Worm (Caenorhabditis elegans) whole organism, dauer: Measurements from ENCODE around the gene srx-98.

Source experiments
- unc-62 ChIP-seq: sonication (generic microtip); optimal IDR thresholded peaks from 2 replicates; lab custom pipeline; 2017; ENCODE audit warnings: missing biosample characterization, missing genetic modification reagents, missing genetic modification characterization

srx-98 gene

DNA sequence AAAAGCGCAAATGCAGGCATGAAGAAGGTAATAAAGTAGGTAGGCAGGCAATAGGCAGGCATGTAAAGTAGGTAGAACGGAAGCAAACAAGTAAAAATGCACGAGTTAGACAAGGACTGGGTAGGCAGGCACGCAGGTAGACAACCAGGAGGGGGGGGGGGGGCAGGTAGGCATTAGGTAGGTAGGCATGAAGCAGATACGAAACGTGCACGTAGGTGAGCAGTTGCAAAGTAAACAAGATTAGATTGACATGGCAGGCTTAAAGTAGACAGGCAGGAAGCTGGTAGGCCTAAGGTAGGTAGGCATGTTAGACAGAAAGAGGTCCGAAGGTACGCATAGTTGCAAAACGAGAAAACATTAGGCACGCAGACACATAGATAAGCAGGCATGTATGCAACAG lies 8.1 kb upstream of the srx-98 start:
- TF ChIP-seq unc-62 (GFP tag; lab: Kevin White, UChicago), result no peak

ce11 chrII:3675176-3675575 lies 4.3 kb upstream of the srx-98 start, which contains the start of gene F19B10.2:
TSS of gene F19B10.2 (plus strand) at chrII:3675476.
- no peak for TF ChIP-seq unc-62 (GFP tag; lab: Kevin White, UChicago)

ce11 chrII:3673493-3673892 lies 2.6 kb upstream of the srx-98 start, which contains the start of gene sea-1:
TSS of gene sea-1 (minus strand) at chrII:3673593.
- no peak for TF ChIP-seq unc-62 (GFP tag; lab: Kevin White, UChicago)

- no peak for TF ChIP-seq unc-62 (GFP tag; lab: Kevin White, UChicago)
Measured at ce11 chrII:3669315-3669714, 1.5 kb downstream of the srx-98 start, which contains the start of gene srx-97. TSS of gene srx-97 (minus strand) at chrII:3669415.

DNA sequence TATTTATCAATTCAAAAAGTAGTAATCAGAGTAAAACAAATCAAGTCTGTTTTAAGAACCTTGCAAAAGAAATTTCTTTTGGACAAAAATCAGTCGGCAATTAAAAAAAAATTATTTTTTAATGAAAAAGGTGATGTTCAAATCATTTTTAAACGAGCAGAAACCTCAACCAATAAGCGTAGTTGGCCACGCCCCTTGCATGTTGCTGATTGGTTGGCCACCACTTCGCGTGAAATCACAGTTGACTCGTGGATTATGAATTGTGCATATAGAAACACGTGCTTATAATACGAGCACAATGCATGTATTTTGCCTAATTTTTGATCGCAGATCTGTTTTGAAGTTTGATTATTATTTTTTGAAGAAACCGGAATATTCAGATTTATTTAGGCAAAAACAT lies 5.7 kb downstream of the srx-98 start:
- TF ChIP-seq unc-62 (GFP tag; lab: Kevin White, UChicago), result no peak

ce11 chrII:3664470-3664869 lies 6.4 kb downstream of the srx-98 start, which contains the start of gene F19B10.3:
TSS of gene F19B10.3 (plus strand) at chrII:3664770.
- TF ChIP-seq unc-62 (GFP tag; lab: Kevin White, UChicago), result no peak

- TF ChIP-seq unc-62 (GFP tag; lab: Kevin White, UChicago), result no peak
Measured at ce11 chrII:3663796-3664195, 7.1 kb downstream of the srx-98 start, which contains the start of gene F19B10.6. TSS of gene F19B10.6 (minus strand) at chrII:3663896.

ce11 chrII:3661932-3662331 lies 8.9 kb downstream of the srx-98 start, which contains the start of gene F19B10.13:
TSS of gene F19B10.13 (plus strand) at chrII:3662274.
- no peak for TF ChIP-seq unc-62 (GFP tag; lab: Kevin White, UChicago)

- TF ChIP-seq unc-62 (GFP tag; lab: Kevin White, UChicago), result no peak
Measured at ce11 chrII:3659776-3660175, 11.1 kb downstream of the srx-98 start, which contains the start of gene F19B10.4. TSS of gene F19B10.4 (plus strand) at chrII:3660076.

DNA sequence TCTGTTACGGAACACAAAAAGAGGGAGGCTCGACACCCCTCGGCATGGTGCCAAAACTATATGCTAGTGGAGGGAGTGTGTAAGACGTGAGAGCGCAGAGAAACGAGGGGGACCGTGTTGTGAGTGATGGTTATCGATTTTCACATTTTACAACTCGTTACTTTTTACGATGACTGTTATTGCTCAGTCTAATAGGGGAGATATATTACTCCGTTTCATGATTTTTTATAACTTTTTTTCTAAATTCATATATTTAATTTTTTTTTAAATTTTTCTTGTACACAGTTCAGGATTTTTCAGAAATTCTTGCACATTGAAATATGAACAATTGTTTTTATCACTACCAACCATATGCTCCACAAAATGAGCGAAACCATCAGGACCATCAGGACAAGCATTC lies 15.5 kb downstream of the srx-98 start, which contains the start of gene F19B10.5:
TSS of gene F19B10.5 (plus strand) at position 301 of the 400 bp plus-strand sequence.
- TF ChIP-seq unc-62 (GFP tag; lab: Kevin White, UChicago), result no peak

- no peak for TF ChIP-seq unc-62 (GFP tag; lab: Kevin White, UChicago)
Measured at ce11 chrII:3647111-3647510, 23.7 kb downstream of the srx-98 start, which contains the start of gene fbxb-33. TSS of gene fbxb-33 (plus strand) at chrII:3647411.

ce11 chrII:3641197-3641596 lies 29.7 kb downstream of the srx-98 start, which contains the start of gene M151.1:
TSS of gene M151.1 (plus strand) at chrII:3641497.
- no peak for TF ChIP-seq unc-62 (GFP tag; lab: Kevin White, UChicago)

- TF ChIP-seq unc-62 (GFP tag; lab: Kevin White, UChicago), result no peak
Measured at ce11 chrII:3640197-3640596, 30.7 kb downstream of the srx-98 start, which contains the start of gene M151.10. TSS of gene M151.10 (minus strand) at chrII:3640297.

- no peak for TF ChIP-seq unc-62 (GFP tag; lab: Kevin White, UChicago)
Measured at ce11 chrII:3639238-3639637, 31.6 kb downstream of the srx-98 start, which contains the start of gene fbxb-31. TSS of gene fbxb-31 (minus strand) at chrII:3639338.

- no peak for TF ChIP-seq unc-62 (GFP tag; lab: Kevin White, UChicago)
Measured at ce11 chrII:3634765-3635164, 36.1 kb downstream of the srx-98 start.

DNA sequence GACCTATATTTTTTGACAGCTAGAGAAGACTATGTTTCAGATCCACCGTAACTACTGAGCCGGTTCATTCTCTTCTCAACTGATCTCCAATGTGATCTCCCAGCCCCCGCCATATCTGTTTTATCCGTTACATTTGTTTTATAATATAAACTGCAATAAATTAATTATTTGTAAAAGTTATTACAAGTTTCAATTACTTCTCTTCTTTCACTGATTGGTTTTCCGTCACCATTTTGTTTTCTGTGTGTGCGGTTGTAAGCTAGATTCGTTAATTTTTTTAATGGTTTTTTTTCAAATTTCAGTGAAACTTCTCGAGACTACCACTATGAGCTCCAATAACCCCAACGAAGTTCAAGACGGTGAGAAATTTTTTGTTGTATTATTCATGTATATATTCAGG lies 40.0 kb downstream of the srx-98 start, which contains the start of gene M151.2:
TSS of gene M151.2 (plus strand) at position 301 of the 400 bp plus-strand sequence.
- TF ChIP-seq unc-62 (GFP tag; lab: Kevin White, UChicago), result no peak

DNA sequence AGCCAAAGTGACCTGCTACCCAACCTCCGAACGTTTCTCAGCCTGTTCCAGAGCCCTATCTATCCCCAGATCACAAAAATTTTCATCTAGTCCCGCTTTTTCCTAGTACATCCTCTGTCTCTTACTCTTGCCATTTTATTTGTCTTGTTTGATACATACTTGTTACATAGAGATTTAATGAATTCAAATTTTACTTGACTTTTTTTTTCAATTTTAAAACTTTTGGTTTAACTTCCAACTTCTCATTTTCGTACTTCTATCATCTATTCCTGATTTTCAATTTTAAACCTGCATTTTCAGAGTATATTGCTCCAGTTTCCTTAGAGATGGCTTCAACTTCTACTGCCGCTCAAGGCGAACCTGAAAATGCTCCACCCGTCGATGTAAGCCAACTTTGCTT lies 44.0 kb downstream of the srx-98 start, which contains the start of gene M151.3:
TSS of gene M151.3 (plus strand) at position 301 of the 400 bp plus-strand sequence.
- TF ChIP-seq unc-62 (GFP tag; lab: Kevin White, UChicago), result no peak
